Worm (Caenorhabditis elegans): Measurements from ENCODE around the gene clec-19.
"Not testable (repeated sequence)": the region's sequence is repeated elsewhere in the genome, so short reads cannot be mapped to it uniquely, and the experiment has no call there.

clec-19 gene

DNA sequence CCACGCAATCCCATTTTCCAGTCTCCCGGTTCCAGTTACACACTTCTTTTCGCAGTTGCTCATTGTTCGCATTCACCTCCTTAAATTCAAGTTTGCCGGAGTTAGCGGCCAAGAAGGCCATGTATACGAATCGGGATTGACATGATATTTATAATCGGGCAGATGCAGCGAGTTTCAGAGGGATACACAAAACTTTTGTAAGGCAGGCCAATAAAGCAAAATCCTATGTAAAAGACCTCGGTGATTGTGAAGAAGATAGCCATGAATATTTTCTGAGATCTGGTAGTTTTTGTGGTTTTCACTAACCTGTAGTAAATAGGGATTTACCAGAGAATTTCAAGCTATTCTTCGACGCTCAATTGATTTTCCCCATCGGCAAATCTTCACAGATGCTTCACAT is 22.4 kb downstream of the clec-19 start:
- TF ChIP-seq W03F9.2 (tag; optimal IDR thresholded peaks at IDR 0.05) = no peak
- TF ChIP-seq dao-5 (tag; optimal IDR thresholded peaks at IDR 0.05) = no peak
- no peak for TF ChIP-seq him-1 (tag; optimal IDR thresholded peaks at IDR 0.05)

DNA sequence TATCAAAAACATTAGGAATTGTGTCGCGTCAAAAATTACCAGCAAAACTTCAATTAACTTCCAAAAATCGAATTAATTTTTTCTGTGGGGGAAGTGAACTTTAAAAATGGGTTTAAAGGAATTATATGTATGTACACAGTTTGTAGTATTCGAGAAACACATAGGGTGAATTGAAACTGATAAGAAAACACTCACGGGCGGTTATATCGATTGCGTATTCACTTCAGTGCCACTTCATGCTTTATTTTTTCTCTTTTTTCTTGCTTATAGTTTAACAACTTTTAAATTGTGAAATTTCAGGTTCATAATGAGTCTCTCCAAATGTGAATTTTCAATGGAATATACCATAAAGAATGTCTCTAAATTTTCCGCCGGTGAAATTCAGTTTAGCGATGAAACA is 27.1 kb downstream of the clec-19 start, which contains the start of gene math-26:
Gene math-26 (plus strand): TSS at position 301 of the 400 bp plus-strand sequence.
- TF ChIP-seq dao-5, him-1, W03F9.2 (tag; optimal IDR thresholded peaks at IDR 0.05): not testable (repeated sequence)

DNA sequence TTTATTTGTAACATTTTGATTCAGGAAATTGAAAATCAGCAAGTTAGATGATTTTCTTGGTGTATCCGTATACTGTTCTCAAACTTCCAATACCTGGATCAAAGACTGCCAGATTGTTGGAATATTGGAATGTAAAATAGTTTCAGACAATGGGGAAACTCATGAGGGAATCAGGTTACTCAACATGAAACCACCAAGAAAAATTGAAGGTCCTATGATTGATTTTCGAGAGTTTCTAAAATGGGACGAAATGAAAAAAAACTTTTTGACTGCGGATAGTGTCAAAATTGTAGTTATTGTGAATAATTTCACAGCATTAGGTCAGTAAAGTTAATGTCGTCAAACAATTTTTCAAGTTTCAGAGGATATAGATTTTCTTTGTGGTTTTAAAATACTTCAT is 27.5 kb downstream of the clec-19 start, which contains the start of gene math-3:
Gene math-3 (plus strand): TSS at position 301 of the 400 bp plus-strand sequence.
- TF ChIP-seq him-1 (tag; optimal IDR thresholded peaks at IDR 0.05) = no peak
- TF ChIP-seq W03F9.2 (tag; optimal IDR thresholded peaks at IDR 0.05) = no peak
- no peak for TF ChIP-seq dao-5 (tag; optimal IDR thresholded peaks at IDR 0.05)

- TF ChIP-seq him-1, W03F9.2, dao-5 (tag; optimal IDR thresholded peaks at IDR 0.05): not testable (repeated sequence)
Measured at ce11 chrII:1775234-1775633, 31.0 kb downstream of the clec-19 start, which contains the start of gene F36H5.14. F36H5.14 (plus strand) TSS chrII:1775534.

DNA sequence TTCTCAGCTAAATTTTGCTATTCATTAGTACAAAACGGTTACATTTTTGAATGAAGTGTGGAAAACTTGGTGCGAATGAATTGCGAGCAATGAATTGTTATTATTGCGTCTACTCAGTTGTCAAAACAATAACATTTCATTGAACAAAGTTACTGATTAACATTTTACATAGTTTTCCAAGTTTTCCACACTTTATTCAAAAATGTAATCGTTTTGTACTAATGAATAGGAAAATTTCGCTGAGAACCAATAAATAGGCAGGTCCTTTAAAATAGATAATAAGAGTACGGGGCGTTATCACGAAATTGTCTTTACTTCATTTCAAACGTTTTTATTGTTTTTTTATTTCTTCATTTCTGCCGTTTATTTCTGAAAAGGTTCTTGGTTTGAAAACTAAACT is 38.2 kb downstream of the clec-19 start, which contains the start of gene math-4:
Gene math-4 (minus strand): TSS at position 101 of the 400 bp plus-strand sequence.
- TF ChIP-seq W03F9.2 (tag; optimal IDR thresholded peaks at IDR 0.05) (no peak), dao-5 (tag; optimal IDR thresholded peaks at IDR 0.05) (no peak), him-1 (tag; optimal IDR thresholded peaks at IDR 0.05) (no peak)

ce11 chrII:1784799-1785198 is 40.5 kb downstream of the clec-19 start, which contains the start of gene C08F1.11:
C08F1.11 (minus strand) TSS chrII:1784899.
- TF ChIP-seq dao-5 (tag; optimal IDR thresholded peaks at IDR 0.05) (no peak), him-1 (tag; optimal IDR thresholded peaks at IDR 0.05) (no peak), W03F9.2 (tag; optimal IDR thresholded peaks at IDR 0.05) (no peak)

- TF ChIP-seq dao-5 (tag; optimal IDR thresholded peaks at IDR 0.05) (no peak), him-1 (tag; optimal IDR thresholded peaks at IDR 0.05) (no peak), W03F9.2 (tag; optimal IDR thresholded peaks at IDR 0.05) (no peak)
Measured at ce11 chrII:1786209-1786608, 41.9 kb downstream of the clec-19 start, which contains the start of gene C08F1.10. C08F1.10 (minus strand) TSS chrII:1786309.

ce11 chrII:1787208-1787607 is 42.9 kb downstream of the clec-19 start:
- TF ChIP-seq him-1 (tag; optimal IDR thresholded peaks at IDR 0.05) (no peak), W03F9.2 (tag; optimal IDR thresholded peaks at IDR 0.05) (no peak), dao-5 (tag; optimal IDR thresholded peaks at IDR 0.05) (no peak)

- TF ChIP-seq W03F9.2 (tag; optimal IDR thresholded peaks at IDR 0.05) = no peak
- no peak for TF ChIP-seq dao-5 (tag; optimal IDR thresholded peaks at IDR 0.05)
- no peak for TF ChIP-seq him-1 (tag; optimal IDR thresholded peaks at IDR 0.05)
Measured at ce11 chrII:1788087-1788486, 43.8 kb downstream of the clec-19 start, which contains the start of the genes C08F1.6 and fbxb-13. C08F1.6 (minus strand) TSS chrII:1788187. fbxb-13 (plus strand) TSS chrII:1788277.
